Fruit fly (Drosophila melanogaster): ENCODE data around the gene CG9008.

CG9008 gene

dm6 chr2L:13793405-13793804, 13.4 kb upstream of the CG9008 start, which contains the start of gene Sec71:
Sec71 (plus strand) TSS chr2L:13793521.
- TF ChIP-seq CG6854 (GFP tag; optimal IDR thresholded peaks at IDR 0.05) (peak; percentile 19), ss (GFP tag; optimal IDR thresholded peaks at IDR 0.05) (no peak), Hr39 (GFP tag; optimal IDR thresholded peaks at IDR 0.05) (no peak), svp (GFP tag) (no peak), lz (GFP tag; optimal IDR thresholded peaks at IDR 0.05) (no peak), esn (GFP tag; optimal IDR thresholded peaks at IDR 0.05) (peak; percentile 11)

DNA sequence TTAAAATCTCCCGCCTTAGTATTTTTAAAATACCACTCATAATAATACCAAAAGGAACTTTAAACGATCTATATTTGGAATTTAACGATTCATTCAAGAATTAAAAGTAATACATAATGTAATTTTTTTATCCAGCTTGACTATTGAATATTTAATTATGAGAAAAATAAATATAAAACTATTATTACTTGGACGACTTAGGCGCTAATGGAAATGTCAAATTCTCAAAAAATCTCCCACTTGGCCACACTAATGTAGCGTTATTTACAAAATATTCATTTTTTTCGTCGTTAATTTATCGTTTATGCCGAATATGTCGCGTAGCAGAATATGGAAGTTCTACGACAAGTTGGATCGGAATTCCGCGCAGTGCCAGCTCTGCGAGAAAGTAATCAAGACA, 10.8 kb upstream of the CG9008 start, which contains the start of gene CG16863:
Gene CG16863 (plus strand): TSS at position 245 of the 400 bp plus-strand sequence.
- TF ChIP-seq ss (GFP tag; optimal IDR thresholded peaks at IDR 0.05) (no peak), Sox102F (GFP tag; optimal IDR thresholded peaks at IDR 0.05) (no peak), vri (GFP tag; optimal IDR thresholded peaks at IDR 0.05) (no peak), CG3919 (GFP tag; optimal IDR thresholded peaks at IDR 0.05) (no peak), CG16779 (tag; optimal IDR thresholded peaks at IDR 0.05) (no peak), CG11294 (GFP tag; IDR thresholded peaks at IDR 0.05) (no peak), Hr4 (GFP tag; optimal IDR thresholded peaks at IDR 0.05) (no peak), CG15336 (GFP tag; IDR thresholded peaks at IDR 0.05) (no peak), CG6808 (GFP tag; optimal IDR thresholded peaks at IDR 0.05) (no peak), Ets21C (GFP tag; optimal IDR thresholded peaks at IDR 0.05) (no peak), achi (GFP tag; optimal IDR thresholded peaks at IDR 0.05) (no peak), fd85E (GFP tag; optimal IDR thresholded peaks at IDR 0.05) (no peak), Hr39 (GFP tag; optimal IDR thresholded peaks at IDR 0.05) (no peak), CG11902 (GFP tag; optimal IDR thresholded peaks at IDR 0.05) (no peak), spab (GFP tag; optimal IDR thresholded peaks at IDR 0.05) (no peak), net (GFP tag; optimal IDR thresholded peaks at IDR 0.05) (no peak), CG8632 (GFP tag; optimal IDR thresholded peaks at IDR 0.05) (no peak)

DNA sequence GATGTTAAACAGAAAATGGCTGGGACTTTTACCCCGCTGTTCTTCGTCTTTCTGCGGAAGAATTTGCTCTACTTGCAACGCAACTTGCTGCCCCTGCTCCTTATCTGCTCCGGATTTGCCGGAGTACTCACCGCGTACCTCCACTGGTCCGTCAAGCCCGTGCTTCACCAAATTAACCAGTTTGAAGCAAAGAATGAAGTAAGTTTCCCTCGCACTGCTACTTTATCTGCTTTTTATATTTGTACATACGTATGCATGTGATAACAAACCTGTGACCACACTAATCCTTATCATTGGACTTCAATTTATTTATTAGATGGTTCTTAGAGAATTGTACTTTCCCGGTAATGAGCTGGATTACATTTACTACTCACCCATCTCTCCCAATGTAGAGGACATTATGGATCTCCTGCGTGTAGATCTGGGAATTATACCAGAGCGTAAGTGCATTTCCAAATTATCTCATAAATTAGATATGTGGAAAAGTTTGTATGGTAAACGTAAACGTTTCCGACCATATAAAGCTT, 4.3 kb upstream of the CG9008 start, which contains the start of gene CG16890:
Gene CG16890 (minus strand): TSS at position 184 of the 527 bp plus-strand sequence.
- TF ChIP-seq CG16779 (tag; optimal IDR thresholded peaks at IDR 0.05) (no peak), Sox14 (GFP tag; optimal IDR thresholded peaks at IDR 0.05) (peak; percentile 2), vri (GFP tag; optimal IDR thresholded peaks at IDR 0.05) (peak; percentile 53), Lpt (GFP tag; optimal IDR thresholded peaks at IDR 0.05) (no peak), Smox (GFP tag; optimal IDR thresholded peaks at IDR 0.05) (no peak), topi (GFP tag; optimal IDR thresholded peaks at IDR 0.05) (no peak), Eip78C (GFP tag) (peak; percentile 44)

dm6 chr2L:13783264-13784154, 3.5 kb upstream of the CG9008 start, which contains the start of gene Eato:
Eato (plus strand) TSS chr2L:13784084.
- TF ChIP-seq CG10631 (GFP tag; optimal IDR thresholded peaks at IDR 0.05), result peak; percentile 39
- no peak for TF ChIP-seq Sox102F (GFP tag; optimal IDR thresholded peaks at IDR 0.05)
- TF ChIP-seq CG11294 (GFP tag; IDR thresholded peaks at IDR 0.05), result no peak
- TF ChIP-seq Ets96B (tag; optimal IDR thresholded peaks at IDR 0.05), result peak; percentile 5
- TF ChIP-seq Sox14 (GFP tag; optimal IDR thresholded peaks at IDR 0.05), result peak; percentile 56
- peak; percentile 35 for TF ChIP-seq CG3032 (tag; optimal IDR thresholded peaks at IDR 0.05)
- TF ChIP-seq CG6792 (GFP tag; optimal IDR thresholded peaks at IDR 0.05), result no peak
- no peak for TF ChIP-seq Hr38 (GFP tag; optimal IDR thresholded peaks at IDR 0.05)
- no peak for TF ChIP-seq CG16779 (tag; optimal IDR thresholded peaks at IDR 0.05)
- no peak for TF ChIP-seq fkh (GFP tag; optimal IDR thresholded peaks at IDR 0.05)
- no peak for TF ChIP-seq spab (GFP tag; optimal IDR thresholded peaks at IDR 0.05)
- TF ChIP-seq Sox15 (GFP tag; optimal IDR thresholded peaks at IDR 0.05), result no peak
- no peak for TF ChIP-seq Ets21C (GFP tag; optimal IDR thresholded peaks at IDR 0.05)
- TF ChIP-seq CG9139 (GFP tag; optimal IDR thresholded peaks at IDR 0.05), result no peak
- TF ChIP-seq svp (GFP tag), result no peak
- TF ChIP-seq Smox (GFP tag; optimal IDR thresholded peaks at IDR 0.05), result no peak
- TF ChIP-seq net (GFP tag; optimal IDR thresholded peaks at IDR 0.05), result no peak
- TF ChIP-seq Blimp-1 (GFP tag; optimal IDR thresholded peaks at IDR 0.05), result no peak
- peak; percentile 34 for TF ChIP-seq cyc (GFP tag; optimal IDR thresholded peaks at IDR 0.05)
- TF ChIP-seq CG11902 (GFP tag; optimal IDR thresholded peaks at IDR 0.05), result peak; percentile 50
- TF ChIP-seq fd85E (GFP tag; optimal IDR thresholded peaks at IDR 0.05), result no peak
- no peak for TF ChIP-seq CG1621 (tag; optimal IDR thresholded peaks at IDR 0.05)
- TF ChIP-seq fd59A (GFP tag; optimal IDR thresholded peaks at IDR 0.05), result no peak
- peak; percentile 15 for TF ChIP-seq CG34406 (GFP tag; optimal IDR thresholded peaks at IDR 0.05)
- TF ChIP-seq CG6808 (GFP tag; optimal IDR thresholded peaks at IDR 0.05), result no peak
- no peak for TF ChIP-seq acj6 (GFP tag; optimal IDR thresholded peaks at IDR 0.05)
- TF ChIP-seq achi (GFP tag; optimal IDR thresholded peaks at IDR 0.05), result no peak
- TF ChIP-seq Eip93F (GFP tag; optimal IDR thresholded peaks at IDR 0.05), result no peak
- no peak for TF ChIP-seq dac (GFP tag; optimal IDR thresholded peaks at IDR 0.05)
- no peak for TF ChIP-seq CG3919 (GFP tag; optimal IDR thresholded peaks at IDR 0.05)
